Fruit fly (Drosophila melanogaster) whole organism, embryonic: ENCODE results near the gene CG5727.

Source experiments
- Blimp-1 ChIP-seq: fragments of 200-800 bp; sonication (Bioruptor generic); optimal IDR thresholded peaks from 3 replicates; lab custom pipeline; 2018; ENCODE audit warnings: missing biosample characterization, missing genetic modification characterization, mild to moderate bottlenecking, moderate library complexity, missing genetic modification reagents
- C15 ChIP-seq: fragments of 200-800 bp; sonication (Bioruptor generic); IDR thresholded peaks from 3 replicates; pipeline ENCODE4 v1.3.6; 2022; ENCODE audit warnings: missing biosample characterization, missing genetic modification characterization
- CG10543 ChIP-seq: fragments of 200-800 bp; sonication (Bioruptor generic); optimal IDR thresholded peaks from 3 replicates; lab custom pipeline; 2017; ENCODE audit warnings: missing biosample characterization, mild to moderate bottlenecking, missing genetic modification characterization, moderate library complexity
- CG11560 ChIP-seq: fragments of 200-800 bp; sonication (Bioruptor generic); IDR thresholded peaks from 3 replicates; pipeline ENCODE4 v1.3.6; 2022; ENCODE audit warnings: missing biosample characterization, missing genetic modification characterization
- CG11695 ChIP-seq: fragments of 200-800 bp; sonication (Bioruptor generic); IDR thresholded peaks from 3 replicates; pipeline ENCODE4 v1.3.6; 2022; ENCODE audit warnings: missing biosample characterization, missing genetic modification characterization
- CG1233 ChIP-seq: fragments of 200-800 bp; sonication (Bioruptor generic); optimal IDR thresholded peaks from 4 replicates; lab custom pipeline; 2018; ENCODE audit warnings: missing biosample characterization, mild to moderate bottlenecking, missing genetic modification characterization
- CG12744 ChIP-seq: fragments of 200-800 bp; sonication (Bioruptor generic); optimal IDR thresholded peaks from 2 replicates; lab custom pipeline; 2016; ENCODE audit warnings: missing biosample characterization, missing genetic modification characterization
- CG13287 ChIP-seq: fragments of 200-800 bp; sonication (Bioruptor generic); IDR thresholded peaks from 2 replicates; pipeline ENCODE4 v1.3.6; 2022; ENCODE audit warnings: missing biosample characterization, missing genetic modification characterization; ENCODE audit not compliant: partially characterized antibody
- CG16813 ChIP-seq: fragments of 200-800 bp; sonication (Bioruptor generic); IDR thresholded peaks from 3 replicates; pipeline ENCODE4 v1.3.6; 2022; ENCODE audit warnings: missing biosample characterization, missing genetic modification characterization; ENCODE audit not compliant: partially characterized antibody
- CG16815 ChIP-seq: fragments of 200-800 bp; sonication (Bioruptor generic); optimal IDR thresholded peaks from 3 replicates; lab custom pipeline; 2017; ENCODE audit warnings: missing biosample characterization, mild to moderate bottlenecking, missing genetic modification characterization
- CG1792 ChIP-seq: fragments of 200-800 bp; sonication (Bioruptor generic); optimal IDR thresholded peaks from 2 replicates; lab custom pipeline; 2016; ENCODE audit warnings: missing biosample characterization, missing genetic modification characterization
- CG2116 ChIP-seq: fragments of 200-800 bp; sonication (Bioruptor generic); optimal IDR thresholded peaks from 3 replicates; lab custom pipeline; 2018; ENCODE audit warnings: missing biosample characterization, mild to moderate bottlenecking, missing genetic modification characterization
- CG2129 ChIP-seq: fragments of 200-800 bp; sonication (Bioruptor generic); IDR thresholded peaks from 2 replicates; pipeline ENCODE4 v1.3.6; 2022; ENCODE audit warnings: missing biosample characterization, missing genetic modification characterization; ENCODE audit not compliant: partially characterized antibody
- CG34224 ChIP-seq: fragments of 200-800 bp; sonication (Bioruptor generic); IDR thresholded peaks from 3 replicates; pipeline ENCODE4 v1.3.6; 2022; ENCODE audit warnings: missing biosample characterization, missing genetic modification characterization; ENCODE audit not compliant: partially characterized antibody
- CG4854 ChIP-seq: fragments of 200-800 bp; sonication (Bioruptor generic); optimal IDR thresholded peaks from 2 replicates; lab custom pipeline; 2016; ENCODE audit warnings: missing biosample characterization, missing genetic modification characterization, inconsistent platforms
- CG5953 ChIP-seq: fragments of 200-800 bp; sonication (Bioruptor generic); IDR thresholded peaks from 2 replicates; pipeline ENCODE4 v1.3.6; 2022; ENCODE audit warnings: missing biosample characterization, missing genetic modification characterization
- CG6791 ChIP-seq: fragments of 200-800 bp; sonication (Bioruptor generic); IDR thresholded peaks from 3 replicates; pipeline ENCODE4 v1.3.6; 2022; ENCODE audit warnings: missing biosample characterization, missing genetic modification characterization; ENCODE audit not compliant: partially characterized antibody
- D19A ChIP-seq: fragments of 200-800 bp; optimal IDR thresholded peaks from 3 replicates; lab custom pipeline; 2019; ENCODE audit warnings: missing biosample characterization, mild to moderate bottlenecking, missing genetic modification characterization, moderate library complexity
- Dfd ChIP-seq, 2 experiments: fragments of >200 bp; optimal IDR thresholded peaks; 2 replicates each; lab custom pipeline; 2017; ENCODE audit warnings: missing biosample characterization in 2 of 2, missing genetic modification characterization in 2 of 2
- Dp ChIP-seq: fragments of 200-800 bp; sonication (Bioruptor generic); optimal IDR thresholded peaks from 2 replicates; lab custom pipeline; 2018; ENCODE audit warnings: missing biosample characterization, mild to moderate bottlenecking, missing genetic modification characterization, moderate library complexity
- Dref ChIP-seq: fragments of 200-800 bp; sonication (Bioruptor generic); IDR thresholded peaks from 2 replicates; pipeline ENCODE4 v1.3.6; 2022; ENCODE audit warnings: missing biosample characterization, missing genetic modification characterization
- HLH54F ChIP-seq: fragments of 200-800 bp; sonication (Bioruptor generic); optimal IDR thresholded peaks from 3 replicates; lab custom pipeline; 2016; ENCODE audit warnings: missing biosample characterization, missing genetic modification characterization
- Lhr ChIP-seq: fragments of 200-800 bp; sonication (Bioruptor generic); optimal IDR thresholded peaks from 3 replicates; lab custom pipeline; 2017; ENCODE audit warnings: mild to moderate bottlenecking, missing biosample characterization, missing genetic modification reagents, missing genetic modification characterization
- Med ChIP-seq: fragments of 200-800 bp; sonication (Bioruptor generic); peaks from one replicate; lab custom pipeline; 2016; ENCODE audit warnings: missing biosample characterization, missing genetic modification characterization, mild to moderate bottlenecking, inconsistent platforms, moderate library complexity
- Myb ChIP-seq: fragments of 200-800 bp; sonication (Bioruptor generic); optimal IDR thresholded peaks from 2 replicates; lab custom pipeline; 2016; ENCODE audit warnings: missing biosample characterization, missing genetic modification characterization
- NfI ChIP-seq: fragments of 200-800 bp; sonication (Bioruptor generic); optimal IDR thresholded peaks from 3 replicates; lab custom pipeline; 2018; ENCODE audit warnings: missing biosample characterization, mild to moderate bottlenecking, missing genetic modification characterization, moderate library complexity
- Scr ChIP-seq: fragments of 200-800 bp; sonication (Bioruptor generic); IDR thresholded peaks from 2 replicates; pipeline ENCODE4 v1.3.6; 2022; ENCODE audit warnings: missing biosample characterization, missing genetic modification characterization; ENCODE audit not compliant: partially characterized antibody
- Stat92E ChIP-seq, 3 experiments: fragments of >200 bp in 2 of 3; fragments of 200-800 bp in 1 of 3; sonication (Bioruptor generic) in 1 of 3; optimal IDR thresholded peaks; 2 replicates each; lab custom pipeline; 2017 to 2019; ENCODE audit warnings: missing biosample characterization in 3 of 3, missing genetic modification characterization in 3 of 3, mild to moderate bottlenecking in 1 of 3, moderate library complexity in 1 of 3
- bigmax ChIP-seq: fragments of 200-800 bp; sonication (Bioruptor generic); optimal IDR thresholded peaks from 2 replicates; lab custom pipeline; 2018; ENCODE audit warnings: missing biosample characterization, mild to moderate bottlenecking, missing genetic modification characterization
- btn ChIP-seq: fragments of 200-800 bp; sonication (Bioruptor generic); optimal IDR thresholded peaks from 2 replicates; lab custom pipeline; 2016; ENCODE audit warnings: missing biosample characterization, missing genetic modification characterization
- crp ChIP-seq, 2 experiments: fragments of 200-800 bp; sonication (Bioruptor generic); optimal IDR thresholded peaks; 2 replicates in 1 of 2; 3 replicates in 1 of 2; lab custom pipeline; 2017; ENCODE audit warnings: missing biosample characterization in 2 of 2, missing genetic modification characterization in 2 of 2, mild to moderate bottlenecking in 1 of 2, moderate library complexity in 1 of 2
- dmrt99B ChIP-seq: fragments of 200-800 bp; sonication (Bioruptor generic); optimal IDR thresholded peaks from 2 replicates; lab custom pipeline; 2018; ENCODE audit warnings: missing biosample characterization, mild to moderate bottlenecking, missing genetic modification characterization, moderate library complexity
- ems ChIP-seq: fragments of 200-800 bp; sonication (Bioruptor generic); optimal IDR thresholded peaks from 3 replicates; lab custom pipeline; 2016; ENCODE audit warnings: missing biosample characterization, missing genetic modification characterization
- gfzf ChIP-seq: fragments of 200-800 bp; sonication (Bioruptor generic); optimal IDR thresholded peaks from 2 replicates; lab custom pipeline; 2016; ENCODE audit warnings: missing biosample characterization, mild to moderate bottlenecking, missing genetic modification characterization, moderate library complexity
- ind ChIP-seq: fragments of 200-800 bp; sonication (Bioruptor generic); optimal IDR thresholded peaks from 3 replicates; lab custom pipeline; 2016; ENCODE audit warnings: missing biosample characterization, missing genetic modification characterization
- inv ChIP-seq: fragments of 200-800 bp; sonication (Bioruptor generic); IDR thresholded peaks from 2 replicates; pipeline ENCODE4 v1.3.6; 2022; ENCODE audit warnings: missing biosample characterization, missing genetic modification characterization; ENCODE audit not compliant: partially characterized antibody
- lab ChIP-seq: fragments of 200-800 bp; sonication (Bioruptor generic); optimal IDR thresholded peaks from 3 replicates; lab custom pipeline; 2017; ENCODE audit warnings: missing biosample characterization, missing genetic modification characterization, mild to moderate bottlenecking, moderate library complexity, missing genetic modification reagents
- maf-S ChIP-seq: fragments of 200-800 bp; sonication (Bioruptor generic); optimal IDR thresholded peaks from 2 replicates; lab custom pipeline; 2016; ENCODE audit warnings: missing biosample characterization, missing genetic modification characterization
- nau ChIP-seq: fragments of 200-800 bp; sonication (Bioruptor generic); optimal IDR thresholded peaks from 3 replicates; lab custom pipeline; 2017; ENCODE audit warnings: missing biosample characterization, mild to moderate bottlenecking, missing genetic modification characterization, missing genetic modification reagents
- phol ChIP-seq: fragments of 200-800 bp; sonication (Bioruptor generic); optimal IDR thresholded peaks from 3 replicates; lab custom pipeline; 2018; ENCODE audit warnings: missing biosample characterization, mild to moderate bottlenecking, missing genetic modification characterization, moderate library complexity
- run ChIP-seq: fragments of 200-800 bp; sonication (Bioruptor generic); optimal IDR thresholded peaks from 3 replicates; lab custom pipeline; 2018; ENCODE audit warnings: missing biosample characterization, mild to moderate bottlenecking, missing genetic modification characterization
- seq ChIP-seq: fragments of 200-800 bp; sonication (Bioruptor generic); IDR thresholded peaks from 2 replicates; pipeline ENCODE4 v1.3.6; 2022; ENCODE audit warnings: missing biosample characterization, missing genetic modification characterization
- sim ChIP-seq: fragments of 200-800 bp; sonication (Bioruptor generic); IDR thresholded peaks from 2 replicates; pipeline ENCODE4 v1.3.6; 2022; ENCODE audit warnings: missing biosample characterization, missing genetic modification characterization
- sna ChIP-seq: fragments of 200-800 bp; sonication (Bioruptor generic); IDR thresholded peaks from 2 replicates; pipeline ENCODE4 v1.3.6; 2022; ENCODE audit warnings: missing biosample characterization, missing genetic modification characterization; ENCODE audit not compliant: partially characterized antibody
- sob ChIP-seq: fragments of 200-800 bp; sonication (Bioruptor generic); IDR thresholded peaks from 2 replicates; pipeline ENCODE4 v1.3.6; 2022; ENCODE audit warnings: missing biosample characterization, missing genetic modification characterization
- trh ChIP-seq: fragments of 200-800 bp; sonication (Bioruptor generic); optimal IDR thresholded peaks from 2 replicates; lab custom pipeline; 2016; ENCODE audit warnings: missing biosample characterization, missing genetic modification characterization
- unc-4 ChIP-seq: fragments of 200-800 bp; sonication (Bioruptor generic); IDR thresholded peaks from 2 replicates; pipeline ENCODE4 v1.3.6; 2022; ENCODE audit warnings: missing biosample characterization, missing genetic modification characterization; ENCODE audit not compliant: partially characterized antibody
- zen2 ChIP-seq: fragments of 200-800 bp; sonication (Bioruptor generic); IDR thresholded peaks from 3 replicates; pipeline ENCODE4 v1.3.6; 2022; ENCODE audit warnings: missing biosample characterization, missing genetic modification characterization; ENCODE audit not compliant: partially characterized antibody
- zfh1 ChIP-seq: fragments of 200-800 bp; sonication (Bioruptor generic); IDR thresholded peaks from 3 replicates; pipeline ENCODE4 v1.3.6; 2022; ENCODE audit warnings: missing biosample characterization, missing genetic modification characterization

CG5727 gene

dm6 chr2L:10230455-10230854 lies 20.0 kb upstream of the CG5727 start (continued):
- no peak for TF ChIP-seq crp (GFP tag; optimal IDR thresholded peaks at IDR 0.05; lab: Kevin White, UChicago)
- TF ChIP-seq Blimp-1 (GFP tag; lab: Kevin White, UChicago): no peak
- peak; percentile 60; the same call in 2 of the 3 replicates for TF ChIP-seq CG6791 (GFP tag; lab: Robert Waterston, UW)
- no peak for TF ChIP-seq CG11695
- TF ChIP-seq HLH54F (GFP tag; lab: Kevin White, UChicago): no peak
- peak; percentile 99 for TF ChIP-seq phol (tag; lab: Kevin White, UChicago)
- no peak for TF ChIP-seq bigmax (GFP tag; lab: Kevin White, UChicago)
- peak; percentile 64 for TF ChIP-seq Scr (GFP tag; lab: Robert Waterston, UW)
- TF ChIP-seq CG5953 (GFP tag; lab: Robert Waterston, UW): no peak
- no peak for TF ChIP-seq sob (GFP tag; lab: Robert Waterston, UW)
- no peak for TF ChIP-seq Myb
- TF ChIP-seq CG12744 (GFP tag; lab: Kevin White, UChicago): no peak
- peak; percentile 37; the same call in 1 of the 2 replicates for TF ChIP-seq inv (GFP tag; lab: Robert Waterston, UW)
- peak; percentile 44 for TF ChIP-seq CG34224 (GFP tag; lab: Robert Waterston, UW)
- TF ChIP-seq lab (GFP tag; lab: Kevin White, UChicago): no peak
- no peak for TF ChIP-seq CG1233
- TF ChIP-seq CG16815: no peak
- no peak for TF ChIP-seq zen2 (GFP tag; lab: Robert Waterston, UW)
- TF ChIP-seq seq (GFP tag; lab: Robert Waterston, UW): peak; percentile 25; the same call in 1 of the 2 replicates
- peak; percentile 24 for TF ChIP-seq CG2116 (GFP tag; lab: Kevin White, UChicago)
- TF ChIP-seq gfzf (GFP tag; lab: Kevin White, UChicago): peak; percentile 41
- no peak for TF ChIP-seq Dp (GFP tag; lab: Kevin White, UChicago)
- TF ChIP-seq NfI: no peak
- TF ChIP-seq Stat92E (GFP tag; optimal IDR thresholded peaks at IDR 0.05; lab: Kevin White, UChicago): no peak
- no peak for TF ChIP-seq ind
- TF ChIP-seq D19A (tag; lab: Kevin White, UChicago): no peak
- TF ChIP-seq Lhr (GFP tag; lab: Kevin White, UChicago): peak; percentile 32
- no peak for TF ChIP-seq CG10543
- TF ChIP-seq btn: no peak
- no peak for TF ChIP-seq trh (GFP tag; lab: Kevin White, UChicago)
- TF ChIP-seq sim (GFP tag; lab: Robert Waterston, UW): no peak
- TF ChIP-seq run (tag; lab: Kevin White, UChicago): no peak
- no peak for TF ChIP-seq CG11560
- no peak for TF ChIP-seq Med
- no peak for TF ChIP-seq Dfd (GFP tag; optimal IDR thresholded peaks at IDR 0.05; lab: Kevin White, UChicago)
- no peak for TF ChIP-seq dmrt99B (tag; lab: Kevin White, UChicago)
- TF ChIP-seq CG2129 (GFP tag; lab: Robert Waterston, UW): 0 out of 2 replicates have a peak, but pooled peaks have one; percentile 26
- no peak for TF ChIP-seq ems
- no peak for TF ChIP-seq C15 (GFP tag; lab: Robert Waterston, UW)
- TF ChIP-seq maf-S (GFP tag; lab: Kevin White, UChicago): no peak
- TF ChIP-seq unc-4 (GFP tag; lab: Robert Waterston, UW): peak; percentile 60; the same call in 1 of the 2 replicates
- 0 out of 2 replicates have a peak, but pooled peaks have one; percentile 50 for TF ChIP-seq sna (GFP tag; lab: Robert Waterston, UW)
- TF ChIP-seq CG4854 (GFP tag; lab: Kevin White, UChicago): no peak
- TF ChIP-seq CG1792 (GFP tag; lab: Kevin White, UChicago): no peak
- TF ChIP-seq CG13287 (GFP tag; lab: Robert Waterston, UW): peak; percentile 64
- no peak for TF ChIP-seq zfh1 (GFP tag; lab: Robert Waterston, UW)
- TF ChIP-seq nau (GFP tag; lab: Kevin White, UChicago): no peak
- TF ChIP-seq CG16813 (GFP tag; lab: Robert Waterston, UW): peak; percentile 62; the same call in 2 of the 3 replicates
- TF ChIP-seq Dref (GFP tag; lab: Robert Waterston, UW): peak; percentile 55
